Worm (Caenorhabditis elegans) whole organism, L4/young adult: ENCODE results near the gene M79.2.

ENCODE experiments used
- W03F9.2 ChIP-seq: fragments of 150-350 bp; optimal IDR thresholded peaks from 2 replicates; lab custom pipeline; 2014; ENCODE audit warnings: missing biosample characterization, missing genetic modification characterization
- him-1 ChIP-seq: sonication (generic microtip); optimal IDR thresholded peaks from 2 replicates; lab custom pipeline; 2016; ENCODE audit warnings: missing genotype, missing genetic modification reagents, missing genetic modification characterization, missing compliant biosample characterization

ce11 chrX:10630059-10630791, 1.6 kb upstream of the M79.2 start:
- TF ChIP-seq him-1 (tag; lab: Kevin White, UChicago) (no peak), W03F9.2 (tag; lab: Kevin White, UChicago) (no peak)
